Fruit fly (Drosophila melanogaster) whole organism, embryonic: ENCODE results near the gene CG1999.

Source experiments
- Atf3 ChIP-seq: fragments of 200-800 bp; sonication (Bioruptor generic); optimal IDR thresholded peaks from 3 replicates; lab custom pipeline; 2016; ENCODE audit warnings: missing biosample characterization, missing genetic modification characterization
- CG10274 ChIP-seq: fragments of 200-800 bp; sonication (Bioruptor generic); optimal IDR thresholded peaks from 3 replicates; lab custom pipeline; 2017; ENCODE audit warnings: missing biosample characterization, mild to moderate bottlenecking, missing genetic modification characterization
- CG10979 ChIP-seq: fragments of 200-800 bp; sonication (Bioruptor generic); optimal IDR thresholded peaks from 2 replicates; lab custom pipeline; 2018; ENCODE audit warnings: missing biosample characterization, mild to moderate bottlenecking, missing genetic modification characterization, moderate library complexity
- CG12155 ChIP-seq: fragments of 200-800 bp; sonication (Bioruptor generic); optimal IDR thresholded peaks from 3 replicates; lab custom pipeline; 2016; ENCODE audit warnings: missing biosample characterization, missing genetic modification characterization
- CG13123 ChIP-seq: fragments of 200-800 bp; sonication (Bioruptor generic); optimal IDR thresholded peaks from 2 replicates; lab custom pipeline; 2016; ENCODE audit warnings: missing biosample characterization, missing genetic modification characterization
- CG1602 ChIP-seq: fragments of 200-800 bp; sonication (Bioruptor generic); optimal IDR thresholded peaks from 3 replicates; lab custom pipeline; 2016; ENCODE audit warnings: missing biosample characterization, missing genetic modification characterization
- CG1603 ChIP-seq: fragments of 200-800 bp; sonication (Bioruptor generic); optimal IDR thresholded peaks from 2 replicates; lab custom pipeline; 2019; ENCODE audit warnings: missing biosample characterization, mild to moderate bottlenecking, missing genetic modification characterization, moderate library complexity
- CG2202 ChIP-seq: fragments of 200-800 bp; sonication (Bioruptor generic); optimal IDR thresholded peaks from 2 replicates; lab custom pipeline; 2018; ENCODE audit warnings: missing biosample characterization, mild to moderate bottlenecking, missing genetic modification characterization
- CG3281 ChIP-seq: fragments of 200-800 bp; sonication (Bioruptor generic); optimal IDR thresholded peaks from 3 replicates; lab custom pipeline; 2017; ENCODE audit warnings: missing biosample characterization, mild to moderate bottlenecking, missing genetic modification characterization
- CG34376 ChIP-seq: fragments of 200-800 bp; sonication (Bioruptor generic); optimal IDR thresholded peaks from 2 replicates; lab custom pipeline; 2018; ENCODE audit warnings: missing biosample characterization, mild to moderate bottlenecking, missing genetic modification characterization
- CG5953 ChIP-seq: fragments of 200-800 bp; sonication (Bioruptor generic); IDR thresholded peaks from 2 replicates; pipeline ENCODE4 v1.3.6; 2022; ENCODE audit warnings: missing biosample characterization, missing genetic modification characterization
- CG6254 ChIP-seq: fragments of 200-800 bp; sonication (Bioruptor generic); optimal IDR thresholded peaks from 3 replicates; lab custom pipeline; 2017; ENCODE audit warnings: mild to moderate bottlenecking, missing biosample characterization, missing genetic modification reagents, missing genetic modification characterization
- CG7987 ChIP-seq: fragments of 200-800 bp; sonication (Bioruptor generic); optimal IDR thresholded peaks from 2 replicates; lab custom pipeline; 2018; ENCODE audit warnings: missing biosample characterization, mild to moderate bottlenecking, missing genetic modification characterization, moderate library complexity
- CG8765 ChIP-seq: fragments of 200-800 bp; sonication (Bioruptor generic); IDR thresholded peaks from 2 replicates; pipeline ENCODE4 v1.3.6; 2022; ENCODE audit warnings: missing biosample characterization, missing genetic modification characterization
- CG9609 ChIP-seq: fragments of 200-800 bp; sonication (Bioruptor generic); optimal IDR thresholded peaks from 3 replicates; lab custom pipeline; 2016; ENCODE audit warnings: missing biosample characterization, missing genetic modification characterization
- CG9727 ChIP-seq: fragments of 200-800 bp; sonication (Bioruptor generic); optimal IDR thresholded peaks from 3 replicates; lab custom pipeline; 2017; ENCODE audit warnings: missing biosample characterization, mild to moderate bottlenecking, missing genetic modification characterization
- Chrac-16 ChIP-seq: fragments of 200-800 bp; sonication (Bioruptor generic); optimal IDR thresholded peaks from 3 replicates; lab custom pipeline; 2016; ENCODE audit warnings: missing biosample characterization, missing genetic modification characterization
- CrebB ChIP-seq: fragments of 200-800 bp; sonication (Bioruptor generic); optimal IDR thresholded peaks from 3 replicates; lab custom pipeline; 2018; ENCODE audit warnings: missing biosample characterization, mild to moderate bottlenecking, missing genetic modification characterization
- Doc2 ChIP-seq: fragments of 200-800 bp; sonication (Bioruptor generic); IDR thresholded peaks from 2 replicates; pipeline ENCODE4 v1.3.6; 2022; ENCODE audit warnings: missing biosample characterization, missing genetic modification characterization
- E2f1 ChIP-seq: fragments of 200-800 bp; sonication (Bioruptor generic); IDR thresholded peaks from 2 replicates; pipeline ENCODE4 v1.3.6; 2022; ENCODE audit warnings: missing biosample characterization, missing genetic modification characterization
- Ets97D ChIP-seq: fragments of 200-800 bp; sonication (Bioruptor generic); optimal IDR thresholded peaks from 3 replicates; lab custom pipeline; 2016; ENCODE audit warnings: missing biosample characterization, missing genetic modification characterization
- H15 ChIP-seq: fragments of 200-800 bp; sonication (Bioruptor generic); IDR thresholded peaks from 3 replicates; pipeline ENCODE4 v1.3.6; 2022; ENCODE audit warnings: missing biosample characterization, missing genetic modification characterization
- HLH3B ChIP-seq: fragments of 200-800 bp; sonication (Bioruptor generic); IDR thresholded peaks from 2 replicates; pipeline ENCODE4 v1.3.6; 2022; ENCODE audit warnings: missing biosample characterization, missing genetic modification characterization
- HLH54F ChIP-seq: fragments of 200-800 bp; sonication (Bioruptor generic); optimal IDR thresholded peaks from 3 replicates; lab custom pipeline; 2016; ENCODE audit warnings: missing biosample characterization, missing genetic modification characterization
- HLHmδ ChIP-seq: fragments of 200-800 bp; sonication (Bioruptor generic); optimal IDR thresholded peaks from 2 replicates; lab custom pipeline; 2018; ENCODE audit warnings: missing biosample characterization, mild to moderate bottlenecking, missing genetic modification characterization, moderate library complexity
- NC2α ChIP-seq: fragments of 200-800 bp; sonication (Bioruptor generic); optimal IDR thresholded peaks from 2 replicates; lab custom pipeline; 2016; ENCODE audit warnings: missing biosample characterization, missing genetic modification characterization
- NFAT ChIP-seq: fragments of 200-800 bp; sonication (Bioruptor generic); IDR thresholded peaks from 2 replicates; pipeline ENCODE4 v1.3.6; 2022; ENCODE audit warnings: missing biosample characterization, missing genetic modification characterization
- NfI ChIP-seq: fragments of 200-800 bp; sonication (Bioruptor generic); optimal IDR thresholded peaks from 3 replicates; lab custom pipeline; 2018; ENCODE audit warnings: missing biosample characterization, mild to moderate bottlenecking, missing genetic modification characterization, moderate library complexity
- Optix ChIP-seq: fragments of 200-800 bp; sonication (Bioruptor generic); IDR thresholded peaks from 3 replicates; pipeline ENCODE4 v1.3.6; 2022; ENCODE audit warnings: missing biosample characterization, missing genetic modification characterization
- Side ChIP-seq: fragments of 200-800 bp; sonication (Bioruptor generic); optimal IDR thresholded peaks from 2 replicates; lab custom pipeline; 2016; ENCODE audit warnings: missing biosample characterization, missing genetic modification characterization
- abd-A ChIP-seq: fragments of 200-800 bp; sonication (Bioruptor generic); optimal IDR thresholded peaks from 3 replicates; lab custom pipeline; 2019; ENCODE audit warnings: missing biosample characterization, mild to moderate bottlenecking, missing genetic modification characterization, moderate library complexity
- btn ChIP-seq: fragments of 200-800 bp; sonication (Bioruptor generic); optimal IDR thresholded peaks from 2 replicates; lab custom pipeline; 2016; ENCODE audit warnings: missing biosample characterization, missing genetic modification characterization
- chn ChIP-seq: fragments of 200-800 bp; sonication (Bioruptor generic); optimal IDR thresholded peaks from 2 replicates; lab custom pipeline; 2016; ENCODE audit warnings: missing biosample characterization, missing genetic modification characterization
- da ChIP-seq: fragments of 200-800 bp; sonication (Bioruptor generic); optimal IDR thresholded peaks from 2 replicates; lab custom pipeline; 2016; ENCODE audit warnings: missing biosample characterization, missing genetic modification characterization
- dmrt99B ChIP-seq: fragments of 200-800 bp; sonication (Bioruptor generic); optimal IDR thresholded peaks from 2 replicates; lab custom pipeline; 2018; ENCODE audit warnings: missing biosample characterization, mild to moderate bottlenecking, missing genetic modification characterization, moderate library complexity
- dpn ChIP-seq, 2 experiments: fragments of 200-800 bp; sonication (Bioruptor generic); optimal IDR thresholded peaks; 3 replicates each; lab custom pipeline; 2016; ENCODE audit warnings: missing biosample characterization in 2 of 2, missing genetic modification characterization in 2 of 2
- ems ChIP-seq: fragments of 200-800 bp; sonication (Bioruptor generic); optimal IDR thresholded peaks from 3 replicates; lab custom pipeline; 2016; ENCODE audit warnings: missing biosample characterization, missing genetic modification characterization
- hkb ChIP-seq, 2 experiments: fragments of 200-800 bp in 1 of 2; fragments of >200 bp in 1 of 2; sonication (Bioruptor generic) in 1 of 2; IDR thresholded peaks in 1 of 2; optimal IDR thresholded peaks in 1 of 2; 2 replicates each; pipeline versions ENCODE4 v1.3.6 to Lab custom; 2017 to 2022; ENCODE audit warnings: missing biosample characterization in 1 of 2, missing genetic modification characterization in 1 of 2
- lola ChIP-seq, 3 experiments: fragments of >200 bp in 2 of 3; fragments of 200-800 bp in 1 of 3; sonication (Bioruptor generic) in 1 of 3; optimal IDR thresholded peaks; 2 replicates each; lab custom pipeline; 2017 to 2019; ENCODE audit warnings: missing biosample characterization in 3 of 3, missing genetic modification characterization in 3 of 3, mild to moderate bottlenecking in 1 of 3, moderate library complexity in 1 of 3
- nerfin-1 ChIP-seq: fragments of 200-800 bp; sonication (Bioruptor generic); optimal IDR thresholded peaks from 3 replicates; lab custom pipeline; 2019; ENCODE audit warnings: missing biosample characterization, mild to moderate bottlenecking, missing genetic modification characterization, moderate library complexity
- otp ChIP-seq: fragments of 200-800 bp; sonication (Bioruptor generic); IDR thresholded peaks from 3 replicates; pipeline ENCODE4, ENCODE4 v1.3.6; 2022; ENCODE audit warnings: missing biosample characterization, missing genetic modification characterization
- peb ChIP-seq: fragments of 200-800 bp; sonication (Bioruptor generic); IDR thresholded peaks from 2 replicates; pipeline ENCODE4 v1.3.6; 2022; ENCODE audit warnings: missing biosample characterization, missing genetic modification characterization
- ro ChIP-seq: fragments of 200-800 bp; sonication (Bioruptor generic); IDR thresholded peaks from 2 replicates; pipeline ENCODE4 v1.3.6; 2022; ENCODE audit warnings: missing biosample characterization, missing genetic modification characterization
- sc ChIP-seq, 3 experiments: fragments of >200 bp in 2 of 3; fragments of 200-800 bp in 1 of 3; sonication (Bioruptor generic) in 1 of 3; optimal IDR thresholded peaks; 2 replicates in 2 of 3; 3 replicates in 1 of 3; lab custom pipeline; 2017; ENCODE audit warnings: mild to moderate bottlenecking in 1 of 3, missing biosample characterization in 1 of 3, missing genetic modification characterization in 1 of 3, missing genetic modification reagents in 1 of 3
- stc ChIP-seq: fragments of 200-800 bp; sonication (Bioruptor generic); IDR thresholded peaks from 2 replicates; pipeline ENCODE4 v1.3.6; 2022; ENCODE audit warnings: missing biosample characterization, missing genetic modification characterization
- tin ChIP-seq: fragments of 200-800 bp; sonication (Bioruptor generic); optimal IDR thresholded peaks from 3 replicates; lab custom pipeline; 2016; ENCODE audit warnings: missing biosample characterization, missing genetic modification characterization
- tio ChIP-seq: fragments of 200-800 bp; sonication (Bioruptor generic); optimal IDR thresholded peaks from 2 replicates; lab custom pipeline; 2017; ENCODE audit warnings: missing biosample characterization, missing genetic modification characterization, inconsistent platforms
- tx ChIP-seq: fragments of 200-800 bp; sonication (Bioruptor generic); optimal IDR thresholded peaks from 2 replicates; lab custom pipeline; 2016; ENCODE audit warnings: missing biosample characterization, missing genetic modification characterization
- zen ChIP-seq: fragments of 200-800 bp; sonication (Bioruptor generic); optimal IDR thresholded peaks from 3 replicates; lab custom pipeline; 2018; ENCODE audit warnings: missing biosample characterization, mild to moderate bottlenecking, missing genetic modification characterization, moderate library complexity
- zf30C ChIP-seq: fragments of 200-800 bp; sonication (Bioruptor generic); optimal IDR thresholded peaks from 3 replicates; lab custom pipeline; 2018; ENCODE audit warnings: missing biosample characterization, mild to moderate bottlenecking, missing genetic modification characterization

The CG1999 gene

DNA sequence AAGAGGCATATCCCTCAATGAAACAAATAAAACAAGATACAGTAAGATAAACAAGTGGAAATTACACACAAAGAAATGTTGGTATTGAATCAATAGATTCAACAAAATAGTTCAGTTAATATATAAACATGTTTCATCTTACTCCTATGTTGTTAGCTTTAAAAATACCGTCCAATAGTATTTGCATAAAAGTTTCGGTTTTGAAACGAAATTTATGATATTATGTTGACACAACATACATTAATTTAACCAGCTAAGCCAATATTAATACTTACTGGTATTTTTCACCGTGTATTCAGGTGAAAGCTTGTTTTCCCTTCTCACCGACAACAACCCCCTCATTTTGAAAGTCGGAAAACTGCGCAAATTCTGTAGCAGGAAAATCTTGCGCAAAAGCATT is 20.1 kb upstream of the CG1999 start (continued):
- peak; percentile 50; the same call in 1 of the 2 replicates for TF ChIP-seq stc (GFP tag; lab: Robert Waterston, UW)
- peak; percentile 49 to 56 for TF ChIP-seq dpn (GFP tag; optimal IDR thresholded peaks at IDR 0.05; lab: Kevin White, UChicago)
- no peak for TF ChIP-seq HLHmδ (GFP tag; lab: Kevin White, UChicago)
- no peak for TF ChIP-seq tx (GFP tag; lab: Kevin White, UChicago)
- TF ChIP-seq CrebB (tag; lab: Kevin White, UChicago): peak; percentile 31
- TF ChIP-seq CG34376 (GFP tag; lab: Kevin White, UChicago): peak; percentile 63
- TF ChIP-seq CG9609: peak; percentile 46
- TF ChIP-seq NfI (GFP tag; lab: Kevin White, UChicago): peak; percentile 49
- TF ChIP-seq ems (GFP tag; lab: Kevin White, UChicago): peak; percentile 40
- peak; percentile 47 for TF ChIP-seq CG1602 (GFP tag; lab: Kevin White, UChicago)
- TF ChIP-seq lola (GFP tag; optimal IDR thresholded peaks at IDR 0.05; lab: Kevin White, UChicago): peak in 1 of 3 experiments; percentile 63
- no peak for TF ChIP-seq abd-A (tag; lab: Kevin White, UChicago)
- TF ChIP-seq zf30C (GFP tag; lab: Kevin White, UChicago): peak; percentile 58
- no peak for TF ChIP-seq Doc2
- TF ChIP-seq CG10274 (GFP tag; lab: Kevin White, UChicago): no peak
- peak; percentile 36 for TF ChIP-seq CG7987 (GFP tag; lab: Kevin White, UChicago)
- TF ChIP-seq chn: no peak
- peak; percentile 45 for TF ChIP-seq CG12155 (GFP tag; lab: Kevin White, UChicago)
- TF ChIP-seq HLH3B (GFP tag; lab: Robert Waterston, UW): peak; percentile 58; the same call in 1 of the 2 replicates
- TF ChIP-seq CG6254 (GFP tag; lab: Kevin White, UChicago): peak; percentile 33
- TF ChIP-seq da (GFP tag; lab: Kevin White, UChicago): no peak
- peak; percentile 77 for TF ChIP-seq dmrt99B (tag; lab: Kevin White, UChicago)
- peak; percentile 43 for TF ChIP-seq tin (GFP tag; lab: Kevin White, UChicago)
- TF ChIP-seq NFAT (GFP tag; lab: Robert Waterston, UW): no peak
- no peak for TF ChIP-seq Ets97D (GFP tag; lab: Kevin White, UChicago)
- TF ChIP-seq hkb (optimal IDR thresholded peaks at IDR 0.05; lab: Kevin White, UChicago): no peak
- TF ChIP-seq hkb (GFP tag; IDR thresholded peaks at IDR 0.05; lab: Robert Waterston, UW): peak; percentile 72
- no peak for TF ChIP-seq otp
- TF ChIP-seq btn (GFP tag; lab: Kevin White, UChicago): no peak
- no peak for TF ChIP-seq CG13123 (GFP tag; lab: Kevin White, UChicago)
- TF ChIP-seq CG3281 (GFP tag; lab: Kevin White, UChicago): peak; percentile 76
- TF ChIP-seq nerfin-1 (tag; lab: Kevin White, UChicago): peak; percentile 62
- peak; percentile 75 for TF ChIP-seq CG1603 (tag; lab: Kevin White, UChicago)
- no peak for TF ChIP-seq Optix
- no peak for TF ChIP-seq sc (optimal IDR thresholded peaks at IDR 0.05; lab: Kevin White, UChicago)
- peak; percentile 15 for TF ChIP-seq sc (GFP tag; optimal IDR thresholded peaks at IDR 0.05; lab: Kevin White, UChicago)
- peak; percentile 50 for TF ChIP-seq Side
- no peak for TF ChIP-seq ro (GFP tag; lab: Robert Waterston, UW)
- TF ChIP-seq zen (tag; lab: Kevin White, UChicago): peak; percentile 1
- peak; percentile 20 for TF ChIP-seq HLH54F (GFP tag; lab: Kevin White, UChicago)
- peak; percentile 27 for TF ChIP-seq Chrac-16 (GFP tag; lab: Kevin White, UChicago)
- TF ChIP-seq CG5953 (GFP tag; lab: Robert Waterston, UW): no peak
- TF ChIP-seq tio (GFP tag; lab: Kevin White, UChicago): peak; percentile 34
- TF ChIP-seq CG9727 (GFP tag; lab: Kevin White, UChicago): peak; percentile 51
- peak; percentile 10 for TF ChIP-seq CG2202
- TF ChIP-seq CG10979: peak; percentile 63
- TF ChIP-seq Atf3 (GFP tag; lab: Kevin White, UChicago): no peak
- TF ChIP-seq NC2α: peak; percentile 23
- no peak for TF ChIP-seq E2f1 (GFP tag; lab: Robert Waterston, UW)
- TF ChIP-seq peb: no peak
- no peak for TF ChIP-seq H15 (GFP tag; lab: Robert Waterston, UW)
- TF ChIP-seq CG8765 (GFP tag; lab: Robert Waterston, UW): no peak
